Fruit fly (Drosophila melanogaster) whole organism, embryonic: ENCODE measurements around the gene CG32163.

ENCODE experiments used
- Atf-2 ChIP-seq: fragments of 200-800 bp; sonication (Bioruptor generic); optimal IDR thresholded peaks from 2 replicates; lab custom pipeline; 2016; ENCODE audit warnings: missing biosample characterization, missing genetic modification characterization
- BEAF-32 ChIP-seq: fragments of 200-800 bp; sonication (Bioruptor generic); optimal IDR thresholded peaks from 3 replicates; lab custom pipeline; 2017; ENCODE audit warnings: missing biosample characterization, missing genetic modification characterization, mild to moderate bottlenecking, moderate library complexity, missing genetic modification reagents
- Bdp1 ChIP-seq: fragments of 200-800 bp; sonication (Bioruptor generic); optimal IDR thresholded peaks from 3 replicates; lab custom pipeline; 2016; ENCODE audit warnings: missing biosample characterization, missing genetic modification characterization
- CG11093 ChIP-seq: fragments of 200-800 bp; sonication (Bioruptor generic); IDR thresholded peaks from 3 replicates; pipeline ENCODE4 v1.3.6; 2022; ENCODE audit warnings: missing biosample characterization, missing genetic modification characterization
- CG12659 ChIP-seq: fragments of 200-800 bp; sonication (Bioruptor generic); optimal IDR thresholded peaks from 3 replicates; lab custom pipeline; 2017; ENCODE audit warnings: mild to moderate bottlenecking, missing biosample characterization, missing genetic modification reagents, missing genetic modification characterization
- CG12769 ChIP-seq: fragments of 200-800 bp; sonication (Bioruptor generic); optimal IDR thresholded peaks from 2 replicates; lab custom pipeline; 2019; ENCODE audit warnings: missing biosample characterization, mild to moderate bottlenecking, missing genetic modification characterization, moderate library complexity
- CG17385 ChIP-seq: fragments of 200-800 bp; sonication (Bioruptor generic); optimal IDR thresholded peaks from 3 replicates; lab custom pipeline; 2018; ENCODE audit warnings: missing biosample characterization, mild to moderate bottlenecking, missing genetic modification characterization
- CG2116 ChIP-seq: fragments of 200-800 bp; sonication (Bioruptor generic); optimal IDR thresholded peaks from 3 replicates; lab custom pipeline; 2018; ENCODE audit warnings: missing biosample characterization, mild to moderate bottlenecking, missing genetic modification characterization
- CG2202 ChIP-seq: fragments of 200-800 bp; sonication (Bioruptor generic); optimal IDR thresholded peaks from 2 replicates; lab custom pipeline; 2018; ENCODE audit warnings: missing biosample characterization, mild to moderate bottlenecking, missing genetic modification characterization
- CG31365 ChIP-seq: fragments of 200-800 bp; sonication (Bioruptor generic); optimal IDR thresholded peaks from 2 replicates; lab custom pipeline; 2018; ENCODE audit warnings: missing biosample characterization, mild to moderate bottlenecking, missing genetic modification characterization
- CG32772 ChIP-seq: fragments of 200-800 bp; sonication (Bioruptor generic); IDR thresholded peaks from 2 replicates; pipeline ENCODE4 v1.3.6; 2022; ENCODE audit warnings: missing biosample characterization, missing genetic modification characterization
- CG34376 ChIP-seq: fragments of 200-800 bp; sonication (Bioruptor generic); optimal IDR thresholded peaks from 2 replicates; lab custom pipeline; 2018; ENCODE audit warnings: missing biosample characterization, mild to moderate bottlenecking, missing genetic modification characterization
- CG4424 ChIP-seq: fragments of 200-800 bp; sonication (Bioruptor generic); optimal IDR thresholded peaks from 3 replicates; lab custom pipeline; 2016; ENCODE audit warnings: missing biosample characterization, missing genetic modification characterization
- CG4820 ChIP-seq: fragments of 200-800 bp; sonication (Bioruptor generic); optimal IDR thresholded peaks from 3 replicates; lab custom pipeline; 2016; ENCODE audit warnings: missing biosample characterization, missing genetic modification characterization
- CG6654 ChIP-seq: fragments of 200-800 bp; sonication (Bioruptor generic); optimal IDR thresholded peaks from 2 replicates; lab custom pipeline; 2017; ENCODE audit warnings: missing biosample characterization, mild to moderate bottlenecking, missing genetic modification characterization
- CG7556 ChIP-seq: fragments of 200-800 bp; sonication (Bioruptor generic); optimal IDR thresholded peaks from 2 replicates; lab custom pipeline; 2017; ENCODE audit warnings: missing biosample characterization, mild to moderate bottlenecking, missing genetic modification characterization
- CG9437 ChIP-seq: fragments of 200-800 bp; sonication (Bioruptor generic); optimal IDR thresholded peaks from 2 replicates; lab custom pipeline; 2018; ENCODE audit warnings: missing biosample characterization, mild to moderate bottlenecking, missing genetic modification characterization
- Chrac-16 ChIP-seq: fragments of 200-800 bp; sonication (Bioruptor generic); optimal IDR thresholded peaks from 3 replicates; lab custom pipeline; 2016; ENCODE audit warnings: missing biosample characterization, missing genetic modification characterization
- CrebB ChIP-seq: fragments of 200-800 bp; sonication (Bioruptor generic); optimal IDR thresholded peaks from 3 replicates; lab custom pipeline; 2018; ENCODE audit warnings: missing biosample characterization, mild to moderate bottlenecking, missing genetic modification characterization
- D ChIP-seq, 2 experiments: fragments of 200-800 bp in 1 of 2; fragments of >200 bp in 1 of 2; sonication (Bioruptor generic) in 1 of 2; optimal IDR thresholded peaks; 2 replicates in 1 of 2; 3 replicates in 1 of 2; lab custom pipeline; 2017; ENCODE audit warnings: mild to moderate bottlenecking in 1 of 2, missing biosample characterization in 1 of 2, missing genetic modification characterization in 1 of 2, missing genetic modification reagents in 1 of 2
- Dll ChIP-seq: fragments of 200-800 bp; sonication (Bioruptor generic); IDR thresholded peaks from 4 replicates; pipeline ENCODE4 v1.3.6; 2022; ENCODE audit warnings: missing biosample characterization, missing genetic modification characterization; ENCODE audit not compliant: partially characterized antibody
- Doc2 ChIP-seq: fragments of 200-800 bp; sonication (Bioruptor generic); IDR thresholded peaks from 2 replicates; pipeline ENCODE4 v1.3.6; 2022; ENCODE audit warnings: missing biosample characterization, missing genetic modification characterization
- Dp ChIP-seq: fragments of 200-800 bp; sonication (Bioruptor generic); optimal IDR thresholded peaks from 2 replicates; lab custom pipeline; 2018; ENCODE audit warnings: missing biosample characterization, mild to moderate bottlenecking, missing genetic modification characterization, moderate library complexity
- ERR ChIP-seq: fragments of 200-800 bp; sonication (Bioruptor generic); optimal IDR thresholded peaks from 2 replicates; lab custom pipeline; 2016; ENCODE audit warnings: missing biosample characterization, missing genetic modification characterization
- GATAe ChIP-seq: fragments of 200-800 bp; sonication (Bioruptor generic); conservative IDR thresholded peaks from 2 replicates; pipeline ENCODE4 v1.3.6; 2022; ENCODE audit warnings: missing biosample characterization, missing genetic modification characterization
- H15 ChIP-seq: fragments of 200-800 bp; sonication (Bioruptor generic); IDR thresholded peaks from 3 replicates; pipeline ENCODE4 v1.3.6; 2022; ENCODE audit warnings: missing biosample characterization, missing genetic modification characterization
- HLH4C ChIP-seq: fragments of 200-800 bp; sonication (Bioruptor generic); IDR thresholded peaks from 3 replicates; pipeline ENCODE4 v1.3.6; 2022; ENCODE audit warnings: missing biosample characterization, missing genetic modification characterization; ENCODE audit not compliant: partially characterized antibody
- HLHmδ ChIP-seq: fragments of 200-800 bp; sonication (Bioruptor generic); optimal IDR thresholded peaks from 2 replicates; lab custom pipeline; 2018; ENCODE audit warnings: missing biosample characterization, mild to moderate bottlenecking, missing genetic modification characterization, moderate library complexity
- Hr3 ChIP-seq: fragments of 200-800 bp; sonication (Bioruptor generic); optimal IDR thresholded peaks from 3 replicates; lab custom pipeline; 2016; ENCODE audit warnings: missing biosample characterization, missing genetic modification characterization
- MESR4 ChIP-seq: fragments of 200-800 bp; sonication (Bioruptor generic); optimal IDR thresholded peaks from 2 replicates; lab custom pipeline; 2018; ENCODE audit warnings: missing biosample characterization, mild to moderate bottlenecking, missing genetic modification characterization, moderate library complexity
- Neu2 ChIP-seq: fragments of 200-800 bp; sonication (Bioruptor generic); optimal IDR thresholded peaks from 3 replicates; lab custom pipeline; 2016; ENCODE audit warnings: missing biosample characterization, missing genetic modification characterization, borderline replicate concordance
- Pdp1 ChIP-seq, 2 experiments: fragments of 200-800 bp; sonication (Bioruptor generic); optimal IDR thresholded peaks; 3 replicates each; lab custom pipeline; 2016; ENCODE audit warnings: missing biosample characterization in 2 of 2, missing genetic modification characterization in 2 of 2, mild to moderate bottlenecking in 1 of 2, moderate library complexity in 1 of 2
- abd-A ChIP-seq: fragments of 200-800 bp; sonication (Bioruptor generic); optimal IDR thresholded peaks from 3 replicates; lab custom pipeline; 2019; ENCODE audit warnings: missing biosample characterization, mild to moderate bottlenecking, missing genetic modification characterization, moderate library complexity
- bowl ChIP-seq: fragments of 200-800 bp; sonication (Bioruptor generic); IDR thresholded peaks from 2 replicates; pipeline ENCODE4 v1.3.6; 2022; ENCODE audit warnings: missing biosample characterization, missing genetic modification characterization
- cad ChIP-seq: fragments of >200 bp; optimal IDR thresholded peaks from 2 replicates; lab custom pipeline; 2017; ENCODE audit warnings: missing biosample characterization, missing genetic modification characterization
- dmrt99B ChIP-seq: fragments of 200-800 bp; sonication (Bioruptor generic); optimal IDR thresholded peaks from 2 replicates; lab custom pipeline; 2018; ENCODE audit warnings: missing biosample characterization, mild to moderate bottlenecking, missing genetic modification characterization, moderate library complexity
- emc ChIP-seq: fragments of 200-800 bp; sonication (Bioruptor generic); optimal IDR thresholded peaks from 2 replicates; lab custom pipeline; 2016; ENCODE audit warnings: missing biosample characterization, missing genetic modification characterization
- fd102C ChIP-seq: fragments of 200-800 bp; sonication (Bioruptor generic); optimal IDR thresholded peaks from 2 replicates; lab custom pipeline; 2018; ENCODE audit warnings: missing biosample characterization, mild to moderate bottlenecking, missing genetic modification characterization, moderate library complexity
- gfzf ChIP-seq: fragments of 200-800 bp; sonication (Bioruptor generic); optimal IDR thresholded peaks from 2 replicates; lab custom pipeline; 2016; ENCODE audit warnings: missing biosample characterization, mild to moderate bottlenecking, missing genetic modification characterization, moderate library complexity
- insv ChIP-seq, 2 experiments: fragments of 200-800 bp; sonication (Bioruptor generic); optimal IDR thresholded peaks; 3 replicates each; lab custom pipeline; 2016 to 2018; ENCODE audit warnings: missing biosample characterization in 2 of 2, missing genetic modification characterization in 2 of 2
- ken ChIP-seq: fragments of 200-800 bp; sonication (Bioruptor generic); IDR thresholded peaks from 3 replicates; pipeline ENCODE4 v1.3.6; 2022; ENCODE audit warnings: missing biosample characterization, missing genetic modification characterization
- mam ChIP-seq: fragments of 200-800 bp; sonication (Bioruptor generic); optimal IDR thresholded peaks from 3 replicates; lab custom pipeline; 2016; ENCODE audit warnings: missing biosample characterization, missing genetic modification characterization
- peb ChIP-seq: fragments of 200-800 bp; sonication (Bioruptor generic); IDR thresholded peaks from 2 replicates; pipeline ENCODE4 v1.3.6; 2022; ENCODE audit warnings: missing biosample characterization, missing genetic modification characterization
- phol ChIP-seq: fragments of 200-800 bp; sonication (Bioruptor generic); optimal IDR thresholded peaks from 3 replicates; lab custom pipeline; 2018; ENCODE audit warnings: missing biosample characterization, mild to moderate bottlenecking, missing genetic modification characterization, moderate library complexity
- ssp ChIP-seq: fragments of 200-800 bp; sonication (Bioruptor generic); IDR thresholded peaks from 2 replicates; pipeline ENCODE4 v1.3.6; 2022; ENCODE audit warnings: missing biosample characterization, missing genetic modification characterization
- tap ChIP-seq: fragments of 200-800 bp; optimal IDR thresholded peaks from 3 replicates; lab custom pipeline; 2019; ENCODE audit warnings: missing biosample characterization, mild to moderate bottlenecking, missing genetic modification characterization, moderate library complexity
- trh ChIP-seq: fragments of 200-800 bp; sonication (Bioruptor generic); optimal IDR thresholded peaks from 2 replicates; lab custom pipeline; 2016; ENCODE audit warnings: missing biosample characterization, missing genetic modification characterization
- vnd ChIP-seq: fragments of 200-800 bp; sonication (Bioruptor generic); IDR thresholded peaks from 3 replicates; pipeline ENCODE4 v1.3.6; 2022; ENCODE audit warnings: missing biosample characterization, missing genetic modification characterization; ENCODE audit not compliant: partially characterized antibody
- wor ChIP-seq: fragments of 200-800 bp; sonication (Bioruptor generic); IDR thresholded peaks from 2 replicates; pipeline ENCODE4 v1.3.6; 2022; ENCODE audit warnings: missing biosample characterization, missing genetic modification characterization

Gene CG32163

DNA sequence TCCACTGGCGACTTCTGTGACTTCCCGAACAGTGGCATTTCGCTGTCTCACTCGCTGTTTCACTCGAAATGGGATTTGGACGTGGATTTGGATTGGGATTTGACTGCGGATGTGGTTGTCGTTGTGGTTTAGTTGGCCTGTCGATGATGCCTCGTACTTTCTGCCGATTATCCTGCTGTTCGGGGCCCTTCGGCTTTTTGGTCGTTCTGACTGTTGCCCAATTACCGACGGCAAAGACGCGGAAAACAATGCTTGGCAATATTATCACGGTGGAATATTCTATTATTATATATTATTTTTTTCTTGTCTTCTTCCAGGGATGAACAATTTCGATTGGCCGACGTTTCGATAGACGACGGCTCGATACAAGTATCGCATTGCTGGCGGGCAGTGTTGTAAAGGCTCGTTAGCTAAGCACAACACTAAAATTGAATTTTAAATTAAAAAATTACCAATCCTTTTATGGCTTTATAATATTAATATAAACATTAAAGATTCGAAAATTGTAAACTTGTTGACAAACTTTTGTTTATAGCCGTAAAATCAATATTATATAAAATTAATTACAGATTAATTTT lies 28.3 kb downstream of the CG32163 start, which contains the start of gene Mo25 (continued):
- TF ChIP-seq MESR4 (peak; percentile 84), CG2116 (GFP tag; lab: Kevin White, UChicago) (peak; percentile 84), CG4820 (peak; percentile 14), Bdp1 (peak; percentile 29), insv (GFP tag; optimal IDR thresholded peaks at IDR 0.05; lab: Kevin White, UChicago) (peak in 1 of 2 experiments; percentile 13), Neu2 (GFP tag; lab: Kevin White, UChicago) (no peak), emc (no peak), Pdp1 (GFP tag; optimal IDR thresholded peaks at IDR 0.05; lab: Kevin White, UChicago) (peak in 1 of 2 experiments; percentile 41), CG2202 (tag; lab: Kevin White, UChicago) (no peak), CG7556 (GFP tag; lab: Kevin White, UChicago) (peak; percentile 29), CG4424 (GFP tag; lab: Kevin White, UChicago) (peak; percentile 52), HLHmδ (GFP tag; lab: Kevin White, UChicago) (no peak), abd-A (tag; lab: Kevin White, UChicago) (no peak), ken (GFP tag; lab: Robert Waterston, UW) (no peak), Chrac-16 (peak; percentile 33), GATAe (GFP tag; lab: Robert Waterston, UW) (no peak), BEAF-32 (GFP tag; lab: Kevin White, UChicago) (peak; percentile 79), Doc2 (GFP tag; lab: Robert Waterston, UW) (no peak), ERR (GFP tag; lab: Kevin White, UChicago) (peak; percentile 3), Dll (GFP tag; lab: Robert Waterston, UW) (peak; percentile 79), bowl (GFP tag; lab: Robert Waterston, UW) (no peak), dmrt99B (tag; lab: Kevin White, UChicago) (no peak), wor (no peak), CG9437 (GFP tag; lab: Kevin White, UChicago) (peak; percentile 6), cad (GFP tag; lab: Kevin White, UChicago) (no peak), mam (GFP tag; lab: Kevin White, UChicago) (peak; percentile 7), phol (tag; lab: Kevin White, UChicago) (peak; percentile 40), fd102C (no peak), CG12769 (tag; lab: Kevin White, UChicago) (no peak), Hr3 (peak; percentile 42), CG11093 (GFP tag; lab: Robert Waterston, UW) (no peak), gfzf (no peak), peb (no peak), vnd (GFP tag; lab: Robert Waterston, UW) (peak; percentile 60; the same call in 2 of the 3 replicates), HLH4C (GFP tag; lab: Robert Waterston, UW) (peak; percentile 66; the same call in 2 of the 3 replicates), CG31365 (tag; lab: Kevin White, UChicago) (no peak), CrebB (tag; lab: Kevin White, UChicago) (no peak), ssp (GFP tag; lab: Robert Waterston, UW) (peak; percentile 29; the same call in 1 of the 2 replicates), CG32772 (GFP tag; lab: Robert Waterston, UW) (peak; percentile 70), D (optimal IDR thresholded peaks at IDR 0.05; lab: Kevin White, UChicago) (no peak), D (GFP tag; optimal IDR thresholded peaks at IDR 0.05; lab: Kevin White, UChicago) (no peak), CG12659 (peak; percentile 88), trh (no peak), CG17385 (GFP tag; lab: Kevin White, UChicago) (peak; percentile 44), Atf-2 (GFP tag; lab: Kevin White, UChicago) (no peak), CG34376 (peak; percentile 18), Dp (GFP tag; lab: Kevin White, UChicago) (peak; percentile 83), H15 (GFP tag; lab: Robert Waterston, UW) (no peak), CG6654 (GFP tag; lab: Kevin White, UChicago) (no peak), tap (tag; lab: Kevin White, UChicago) (peak; percentile 33)
